Fruit fly (Drosophila melanogaster) Kc167 (cell line): ENCODE results near the gene w-cup.

Source experiments
- Myc ChIP-seq: fragments of >200 bp; optimal IDR thresholded peaks from 2 replicates; lab custom pipeline; 2017; ENCODE audit warnings: missing external identifiers
- Sin3A ChIP-seq: fragments of >200 bp; optimal IDR thresholded peaks from 2 replicates; lab custom pipeline; 2018; ENCODE audit warnings: missing external identifiers
- h ChIP-seq: fragments of >200 bp; optimal IDR thresholded peaks from 3 replicates; lab custom pipeline; 2018; ENCODE audit warnings: missing external identifiers
- insv ChIP-seq: fragments of >200 bp; optimal IDR thresholded peaks from 3 replicates; lab custom pipeline; 2018; ENCODE audit warnings: missing external identifiers
- psq ChIP-seq: fragments of >200 bp; optimal IDR thresholded peaks from 2 replicates; lab custom pipeline; 2017; ENCODE audit warnings: missing external identifiers
- ttk ChIP-seq: sonication (Bioruptor generic); optimal IDR thresholded peaks from 2 replicates; lab custom pipeline; 2017; ENCODE audit warnings: missing external identifiers

w-cup gene

dm6 chr2L:10530089-10530488, 47.5 kb downstream of the w-cup start:
- no peak for TF ChIP-seq psq (lab: Kevin White, UChicago)
- no peak for TF ChIP-seq insv (lab: Kevin White, UChicago)
- TF ChIP-seq h = no peak
- TF ChIP-seq Myc (lab: Kevin White, UChicago) = no peak
- TF ChIP-seq ttk (lab: Kevin White, UChicago) = no peak
- TF ChIP-seq Sin3A = no peak

dm6 chr2L:10528984-10529383, 48.6 kb downstream of the w-cup start:
- TF ChIP-seq psq (lab: Kevin White, UChicago) (no peak), Myc (lab: Kevin White, UChicago) (no peak), h (no peak), insv (lab: Kevin White, UChicago) (no peak), Sin3A (no peak), ttk (lab: Kevin White, UChicago) (no peak)

DNA sequence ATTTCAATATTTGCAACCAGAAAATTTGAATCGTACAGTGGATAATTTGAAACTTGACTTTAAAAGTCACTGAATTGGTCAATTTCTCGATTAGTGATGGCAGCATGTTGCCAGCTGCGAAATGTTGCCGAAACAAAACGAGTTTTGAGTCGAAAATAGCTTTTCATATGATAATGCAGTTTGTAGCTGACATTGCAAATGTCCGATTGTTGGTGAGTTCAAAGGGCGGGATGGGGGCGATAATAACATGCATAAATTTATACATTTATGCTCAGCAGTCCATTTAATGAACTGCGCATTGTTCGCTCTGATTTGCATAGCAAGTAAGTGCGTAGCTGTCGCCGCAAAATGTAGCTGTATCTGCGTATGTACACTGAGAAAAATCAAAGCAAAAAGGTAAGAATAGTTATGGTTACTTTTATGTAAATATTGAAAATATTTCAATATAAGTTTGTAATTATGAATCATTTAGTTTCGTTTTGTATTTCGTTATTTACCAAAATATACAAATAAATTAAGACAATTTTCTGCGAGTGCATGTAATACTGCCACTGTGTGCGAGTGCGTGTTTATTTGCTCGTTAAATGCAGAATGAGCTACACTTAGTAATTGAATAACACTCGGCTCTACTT, 50.5 kb downstream of the w-cup start, which contains the start of gene Lip4:
Gene Lip4, plus strand, starts transcription at position 620 of the 632 bp plus-strand sequence.
- TF ChIP-seq ttk (lab: Kevin White, UChicago) (no peak), Sin3A (no peak), psq (lab: Kevin White, UChicago) (no peak), h (no peak), Myc (lab: Kevin White, UChicago) (no peak), insv (lab: Kevin White, UChicago) (no peak)
